Worm (Caenorhabditis elegans) whole organism, L1 larva: ENCODE measurements around the gene F37A8.5.

Experiments
- aha-1 ChIP-seq: fragments of 150-350 bp; optimal IDR thresholded peaks from 2 replicates; lab custom pipeline; 2014; ENCODE audit warnings: missing biosample characterization, missing genetic modification characterization
- dpl-1 ChIP-seq, 3 experiments: fragments of 150-350 bp in 2 of 3; sonication (generic microtip) in 1 of 3; optimal IDR thresholded peaks; 2 replicates each; lab custom pipeline; 2014 to 2017; ENCODE audit warnings: missing biosample characterization in 3 of 3, missing genetic modification characterization in 3 of 3, missing genetic modification reagents in 3 of 3
- efl-3 ChIP-seq: fragments of 200-800 bp; sonication (Bioruptor generic); optimal IDR thresholded peaks from 2 replicates; lab custom pipeline; 2018; ENCODE audit warnings: mild to moderate bottlenecking, missing genetic modification characterization, missing compliant biosample characterization
- lin-39 ChIP-seq: fragments of 150-350 bp; optimal IDR thresholded peaks from 2 replicates; lab custom pipeline; 2014; ENCODE audit warnings: missing biosample characterization, missing genetic modification reagents, missing genetic modification characterization
- lsy-2 ChIP-seq, 2 experiments: fragments of 150-350 bp; optimal IDR thresholded peaks; 2 replicates each; lab custom pipeline; 2014; ENCODE audit warnings: missing biosample characterization in 2 of 2, missing genetic modification characterization in 2 of 2
- nhr-12 ChIP-seq: sonication (generic microtip); optimal IDR thresholded peaks from 2 replicates; lab custom pipeline; 2017; ENCODE audit warnings: missing biosample characterization, missing genetic modification characterization
- nhr-90 ChIP-seq: sonication (generic microtip); optimal IDR thresholded peaks from 2 replicates; lab custom pipeline; 2016; ENCODE audit warnings: mild to moderate bottlenecking, missing genetic modification characterization, missing compliant biosample characterization; ENCODE audit not compliant: poor library complexity
- pag-3 ChIP-seq: sonication (generic microtip); optimal IDR thresholded peaks from 2 replicates; lab custom pipeline; 2017; ENCODE audit warnings: missing genetic modification characterization, mild to moderate bottlenecking, missing compliant biosample characterization, antibody characterized with exemption, borderline replicate concordance; ENCODE audit not compliant: insufficient read depth
- snpc-4 ChIP-seq: fragments of 150-350 bp; optimal IDR thresholded peaks from 2 replicates; lab custom pipeline; 2014; ENCODE audit warnings: missing biosample characterization, missing genetic modification characterization
- unc-98 ChIP-seq: fragments of 200-800 bp; sonication (Bioruptor generic); IDR thresholded peaks from 2 replicates; pipeline ENCODE4 v1.3.6; 2022; ENCODE audit warnings: missing genetic modification characterization, missing compliant biosample characterization

DNA sequence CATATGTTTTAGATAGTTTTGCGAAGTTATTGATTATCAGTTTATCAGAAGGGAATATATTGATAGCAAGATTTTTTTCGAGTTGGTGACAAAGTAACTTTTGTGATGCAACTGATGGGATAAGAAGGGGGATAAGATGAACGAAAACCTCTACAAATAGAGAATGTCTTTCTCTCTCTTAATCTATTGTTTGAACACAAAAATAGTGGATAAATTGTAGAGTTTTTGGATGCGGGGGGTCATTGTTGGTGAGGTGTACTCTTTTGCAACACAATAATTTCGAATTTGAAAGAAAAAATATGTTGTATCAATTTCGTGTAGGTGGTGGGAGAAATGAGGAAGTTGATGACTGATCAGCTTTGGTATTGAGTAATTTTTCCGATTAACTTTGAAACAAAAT is 30.3 kb upstream of the F37A8.5 start, which contains the start of gene ZK1058.9:
- TF ChIP-seq efl-3 (GFP tag; lab: Kevin White, UChicago) = no peak
- no peak for TF ChIP-seq dpl-1 (GFP tag; optimal IDR thresholded peaks at IDR 0.05; lab: Kevin White, UChicago)
- TF ChIP-seq lin-39 (tag; lab: Kevin White, UChicago) = no peak
- no peak for TF ChIP-seq pag-3 (tag; lab: Kevin White, UChicago)
- TF ChIP-seq nhr-90 (tag; lab: Kevin White, UChicago) = no peak
- no peak for TF ChIP-seq aha-1 (tag; lab: Kevin White, UChicago)
- no peak for TF ChIP-seq snpc-4 (tag; lab: Kevin White, UChicago)
- TF ChIP-seq lsy-2 (tag; optimal IDR thresholded peaks at IDR 0.05; lab: Kevin White, UChicago) = no peak
- TF ChIP-seq unc-98 = no peak
- TF ChIP-seq nhr-12 = no peak
